Worm (Caenorhabditis elegans) whole organism, early embryonic: ENCODE results near the gene nipi-3.

ENCODE experiments used
- ama-1 ChIP-seq: fragments of 150-350 bp; optimal IDR thresholded peaks from 2 replicates; lab custom pipeline; 2014
- ceh-36 ChIP-seq: sonication (generic microtip); optimal IDR thresholded peaks from 2 replicates; lab custom pipeline; 2016; ENCODE audit warnings: missing genetic modification characterization, inconsistent platforms, missing compliant biosample characterization
- hmg-4 ChIP-seq: fragments of 200-800 bp; sonication (Bioruptor generic); optimal IDR thresholded peaks from 2 replicates; lab custom pipeline; 2018; ENCODE audit warnings: mild to moderate bottlenecking, missing genetic modification characterization, missing compliant biosample characterization
- pes-1 ChIP-seq: fragments of 200-800 bp; sonication (Bioruptor generic); IDR thresholded peaks from 2 replicates; pipeline ENCODE4 v1.3.6; 2022; ENCODE audit warnings: missing genetic modification reagents, missing genetic modification characterization, missing compliant biosample characterization
- sea-1 ChIP-seq: fragments of 200-800 bp; sonication (Bioruptor generic); conservative IDR thresholded peaks from 2 replicates; pipeline ENCODE4 v1.3.6; 2022; ENCODE audit warnings: missing genetic modification characterization, missing compliant biosample characterization
- tbx-11 ChIP-seq: fragments of 200-800 bp; sonication (Bioruptor generic); IDR thresholded peaks from 2 replicates; pipeline ENCODE4 v1.3.6; 2022; ENCODE audit warnings: missing genetic modification characterization, missing compliant biosample characterization
- tra-4 ChIP-seq: sonication (generic microtip); optimal IDR thresholded peaks from 2 replicates; lab custom pipeline; 2017; ENCODE audit warnings: missing genetic modification characterization, missing compliant biosample characterization

DNA sequence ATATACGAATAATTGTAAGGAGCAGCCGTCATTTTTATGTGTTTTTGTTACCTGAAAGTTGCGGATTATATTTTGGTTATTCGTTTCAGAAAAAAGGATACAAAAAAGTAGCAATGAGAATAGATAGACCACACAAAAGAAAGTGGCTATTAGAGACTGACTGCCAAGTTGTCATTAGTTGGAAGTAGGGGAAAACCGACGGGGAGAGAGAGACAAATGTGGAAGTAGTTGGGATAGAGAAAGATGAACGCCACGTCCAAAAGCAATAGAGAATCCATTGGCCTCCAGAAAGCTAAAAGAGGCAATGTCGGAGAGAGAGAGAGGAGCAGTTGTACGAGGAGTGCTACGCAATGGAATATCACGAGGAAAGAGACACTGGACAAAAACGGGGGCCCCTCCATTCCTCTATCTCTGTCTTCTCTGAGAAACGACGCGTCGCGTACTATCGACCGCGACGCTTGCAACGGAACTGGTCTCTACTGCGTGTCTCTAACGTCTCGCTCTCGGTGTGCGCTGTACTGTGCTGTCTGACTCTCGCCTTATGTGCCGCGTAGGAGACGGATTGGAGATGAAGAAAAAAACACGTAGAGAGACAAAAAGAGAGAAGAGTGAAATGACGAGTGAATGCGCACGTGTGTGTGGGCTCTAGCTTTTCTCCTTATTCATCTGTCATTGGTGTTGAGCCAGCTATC is 1.0 kb upstream of the nipi-3 start, which contains the start of gene rab-14:
- TF ChIP-seq ama-1 (lab: Kevin White, UChicago) (no peak), hmg-4 (peak; percentile 83), tbx-11 (GFP tag; lab: Robert Waterston, UW) (no peak), pes-1 (GFP tag; lab: Robert Waterston, UW) (peak; percentile 45; the same call in 1 of the 2 replicates), tra-4 (tag; lab: Kevin White, UChicago) (no peak), ceh-36 (no peak), sea-1 (0 out of 2 replicates have a peak, but pooled peaks have one; percentile 39)
